Worm (Caenorhabditis elegans) whole organism, late embryonic: ENCODE measurements around the gene otpl-3.

Experiments
- lin-11 ChIP-seq: fragments of 200-800 bp; sonication (Bioruptor generic); optimal IDR thresholded peaks from 2 replicates; lab custom pipeline; 2018; ENCODE audit warnings: mild to moderate bottlenecking, missing genetic modification characterization, missing compliant biosample characterization
- pha-4 ChIP-seq: fragments of 150-350 bp; optimal IDR thresholded peaks from 2 replicates; lab custom pipeline; 2018; ENCODE audit warnings: missing biosample characterization, missing genetic modification reagents, missing genetic modification characterization
- pqm-1 ChIP-seq: sonication (generic microtip); optimal IDR thresholded peaks from 2 replicates; lab custom pipeline; 2016; ENCODE audit warnings: missing genetic modification characterization, missing compliant biosample characterization

- TF ChIP-seq lin-11 (tag; lab: Kevin White, UChicago) = no peak
- no peak for TF ChIP-seq pha-4 (tag; lab: Kevin White, UChicago)
- no peak for TF ChIP-seq pqm-1 (tag; lab: Kevin White, UChicago)
Measured at ce11 chrX:6926952-6927351, 2.4 kb upstream of the otpl-3 start.
